Fruit fly (Drosophila melanogaster) whole organism, wandering third instar larva: ENCODE data around the gene CG8773.
A peak's percentile ranks its signal among the peaks of the same experiment; 100 is the strongest.

Experiments
- Abd-B ChIP-seq: fragments of >200 bp; optimal IDR thresholded peaks from 2 replicates; lab custom pipeline; 2017; ENCODE audit warnings: missing biosample characterization, missing genetic modification characterization
- CrebA ChIP-seq: fragments of 200-800 bp; sonication (Bioruptor generic); optimal IDR thresholded peaks from 2 replicates; lab custom pipeline; 2016; ENCODE audit warnings: missing biosample characterization, mild to moderate bottlenecking, missing genetic modification characterization, borderline replicate concordance
- Dfd ChIP-seq: fragments of >200 bp; optimal IDR thresholded peaks from 2 replicates; lab custom pipeline; 2017; ENCODE audit warnings: missing biosample characterization, missing genetic modification characterization
- Mio ChIP-seq: sonication (Bioruptor generic); optimal IDR thresholded peaks from 2 replicates; lab custom pipeline; 2016; ENCODE audit warnings: missing biosample characterization, missing genetic modification characterization
- Myc ChIP-seq: fragments of >200 bp; optimal IDR thresholded peaks from 2 replicates; lab custom pipeline; 2017
- fru ChIP-seq: fragments of 200-800 bp; sonication (Bioruptor generic); optimal IDR thresholded peaks from 3 replicates; lab custom pipeline; 2016; ENCODE audit warnings: missing biosample characterization, mild to moderate bottlenecking, missing genetic modification characterization
- h ChIP-seq: fragments of 200-800 bp; sonication (Bioruptor generic); optimal IDR thresholded peaks from 3 replicates; lab custom pipeline; 2016; ENCODE audit warnings: missing biosample characterization, mild to moderate bottlenecking, missing genetic modification characterization
- psq ChIP-seq: fragments of 200-800 bp; sonication (Bioruptor generic); optimal IDR thresholded peaks from 3 replicates; lab custom pipeline; 2017; ENCODE audit warnings: missing biosample characterization, mild to moderate bottlenecking, missing genetic modification characterization, moderate library complexity
- tai ChIP-seq: sonication (Bioruptor generic); optimal IDR thresholded peaks from 2 replicates; lab custom pipeline; 2016; ENCODE audit warnings: missing biosample characterization, missing genetic modification characterization

- TF ChIP-seq Mio (GFP tag; lab: Kevin White, UChicago) (no peak), h (GFP tag; lab: Kevin White, UChicago) (no peak), fru (GFP tag; lab: Kevin White, UChicago) (no peak), Abd-B (no peak), CrebA (GFP tag; lab: Kevin White, UChicago) (no peak), Dfd (GFP tag; lab: Kevin White, UChicago) (peak; percentile 97), psq (no peak), tai (GFP tag; lab: Kevin White, UChicago) (no peak), Myc (lab: Kevin White, UChicago) (no peak)
Measured at dm6 chr3R:13285110-13285509, 9.4 kb upstream of the CG8773 start.
